Fruit fly (Drosophila melanogaster): Measurements from ENCODE around the gene CG14380.

DNA sequence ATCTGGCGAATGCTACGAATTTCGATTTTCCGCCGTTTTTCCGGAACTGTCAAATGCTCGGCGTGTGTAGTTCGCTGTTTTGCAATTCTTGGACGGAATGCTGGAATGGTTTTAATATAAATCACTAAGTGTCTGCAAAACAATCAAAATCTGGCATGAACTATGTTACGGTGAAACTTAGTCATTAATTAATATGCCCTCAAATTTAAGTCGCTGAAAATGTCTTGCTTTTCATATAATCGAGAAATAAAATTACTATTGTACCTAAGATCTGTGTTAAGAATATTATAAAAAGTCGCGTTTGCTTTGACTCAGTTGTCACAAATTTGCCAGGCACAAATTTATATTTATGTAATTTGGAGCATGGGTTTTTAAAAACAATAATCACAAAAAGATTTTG lies 3.0 kb downstream of the CG14380 start, which contains the start of gene CG8141:
- TF ChIP-seq CG1621 (tag; optimal IDR thresholded peaks at IDR 0.05) (no peak), CG11762 (GFP tag; optimal IDR thresholded peaks at IDR 0.05; ENCODE audit: insufficient read depth) (no peak), Met (GFP tag; optimal IDR thresholded peaks at IDR 0.05) (no peak), CG11902 (GFP tag; optimal IDR thresholded peaks at IDR 0.05) (no peak), pdm3 (GFP tag; optimal IDR thresholded peaks at IDR 0.05) (no peak), CG11294 (GFP tag; IDR thresholded peaks at IDR 0.05) (no peak), CG31627 (GFP tag; optimal IDR thresholded peaks at IDR 0.05) (no peak), fkh (GFP tag; optimal IDR thresholded peaks at IDR 0.05) (no peak), Lpt (GFP tag; optimal IDR thresholded peaks at IDR 0.05) (no peak), ss (GFP tag; optimal IDR thresholded peaks at IDR 0.05) (no peak)

All from whole organism, prepupa.